Worm (Caenorhabditis elegans): Measurements from ENCODE around the gene dop-6.
"Not testable (repeated sequence)": the region's sequence is repeated elsewhere in the genome, so short reads cannot be mapped to it uniquely, and the experiment has no call there.

dop-6 gene

DNA sequence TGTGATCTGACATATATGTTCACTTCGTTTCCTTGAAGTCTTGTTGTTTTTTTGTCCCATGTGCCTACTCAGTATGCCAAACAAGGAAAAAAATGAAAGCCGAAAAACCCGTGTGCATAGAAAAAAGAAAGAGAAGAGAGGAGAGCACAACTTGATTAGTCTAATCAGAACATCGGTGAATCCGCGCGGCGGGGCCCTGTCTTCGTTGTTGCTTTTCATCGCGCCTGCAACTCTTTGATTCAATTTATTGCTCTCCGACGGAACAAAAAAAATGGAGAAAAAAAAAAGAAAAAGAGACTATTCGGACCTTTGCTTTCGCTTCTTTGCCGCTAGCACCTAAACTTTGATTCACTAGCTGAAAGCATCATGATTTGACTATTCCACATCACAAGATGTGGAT, 5.7 kb upstream of the dop-6 start:
- TF ChIP-seq fkh-10 (GFP tag; optimal IDR thresholded peaks at IDR 0.05) = peak; percentile 24
- TF ChIP-seq ceh-31 (tag; optimal IDR thresholded peaks at IDR 0.05) = no peak
- TF ChIP-seq unc-42 (tag; optimal IDR thresholded peaks at IDR 0.05) = peak; percentile 95

DNA sequence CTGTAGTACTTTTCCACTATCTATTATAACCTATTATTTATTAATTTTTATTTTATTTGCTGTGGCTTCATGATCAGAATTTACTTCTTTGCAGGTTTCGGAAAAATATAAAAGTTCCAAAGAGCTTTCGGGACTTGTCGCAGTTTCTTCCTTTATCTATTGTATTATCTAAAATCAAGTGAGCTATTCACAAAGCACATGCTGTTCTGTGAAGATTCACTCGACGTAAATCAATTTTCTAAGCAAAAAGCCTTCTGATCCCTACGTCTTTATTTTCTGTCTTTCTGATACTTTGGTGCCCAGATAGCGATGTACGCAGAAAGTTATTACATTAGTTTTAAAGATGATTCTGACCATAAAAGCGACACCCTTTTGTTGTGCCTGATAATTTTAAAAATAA, 3.6 kb upstream of the dop-6 start:
- TF ChIP-seq unc-42 (tag; optimal IDR thresholded peaks at IDR 0.05) (peak; percentile 36), zip-5 (tag; optimal IDR thresholded peaks at IDR 0.05) (no peak)

DNA sequence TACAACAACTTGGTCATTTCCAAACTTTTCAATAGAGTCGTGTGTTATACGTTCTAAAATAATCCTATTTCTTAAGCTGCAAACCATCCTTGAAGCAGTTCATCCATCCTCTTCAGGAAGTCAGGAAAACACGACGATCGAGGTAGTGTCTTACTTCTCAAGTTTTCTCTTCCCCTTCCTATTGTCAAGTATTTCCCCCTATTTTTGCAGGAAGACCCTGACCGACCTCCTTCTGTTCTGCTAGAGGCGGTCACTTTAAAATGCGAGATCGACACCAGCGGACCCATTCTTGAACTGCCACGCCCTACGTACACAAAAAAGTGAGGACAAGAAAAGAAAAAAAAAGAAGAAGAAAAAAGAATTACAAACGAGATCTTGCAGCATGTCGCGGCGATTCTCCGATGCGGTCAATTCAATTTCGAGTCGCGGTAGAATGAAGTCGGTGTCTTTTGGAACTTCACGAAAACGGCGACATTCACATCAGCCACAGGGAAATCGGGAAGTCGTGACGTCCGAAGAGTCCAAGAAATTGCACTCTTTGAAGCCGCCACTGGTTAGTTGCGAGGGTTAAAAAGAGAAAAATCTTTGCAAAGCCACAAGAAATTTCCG, 2.3 kb downstream of the dop-6 start:
- no peak for TF ChIP-seq fkh-10 (GFP tag; optimal IDR thresholded peaks at IDR 0.05)
- TF ChIP-seq unc-42 (tag; optimal IDR thresholded peaks at IDR 0.05) = peak; percentile 58
- TF ChIP-seq ahr-1 (tag; optimal IDR thresholded peaks at IDR 0.05) = no peak

DNA sequence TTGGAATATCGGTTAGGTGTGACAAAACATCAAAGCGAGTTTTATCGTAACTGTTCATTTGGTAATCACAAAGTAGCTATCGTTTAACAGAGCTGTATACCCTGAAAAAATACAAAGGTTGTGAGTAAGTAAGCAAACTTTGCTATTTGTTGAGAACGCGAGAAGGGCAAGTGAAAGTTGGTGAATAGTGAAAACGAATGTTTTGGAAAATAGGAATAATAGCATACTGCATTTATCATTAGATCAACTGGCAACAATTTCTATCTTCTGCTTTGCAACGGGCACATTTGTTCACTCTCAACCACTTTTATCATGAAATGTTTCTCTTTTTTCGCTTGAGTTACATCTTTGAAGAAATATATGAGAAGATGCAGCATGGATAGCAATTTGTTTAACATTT, 8.2 kb downstream of the dop-6 start, which contains the start of gene C24A8.5:
TSS of gene C24A8.5 (minus strand) at position 101 of the 400 bp plus-strand sequence.
- TF ChIP-seq C08G9.2 (tag; optimal IDR thresholded peaks at IDR 0.05) = no peak
- TF ChIP-seq fkh-10 (GFP tag; optimal IDR thresholded peaks at IDR 0.05) = no peak

DNA sequence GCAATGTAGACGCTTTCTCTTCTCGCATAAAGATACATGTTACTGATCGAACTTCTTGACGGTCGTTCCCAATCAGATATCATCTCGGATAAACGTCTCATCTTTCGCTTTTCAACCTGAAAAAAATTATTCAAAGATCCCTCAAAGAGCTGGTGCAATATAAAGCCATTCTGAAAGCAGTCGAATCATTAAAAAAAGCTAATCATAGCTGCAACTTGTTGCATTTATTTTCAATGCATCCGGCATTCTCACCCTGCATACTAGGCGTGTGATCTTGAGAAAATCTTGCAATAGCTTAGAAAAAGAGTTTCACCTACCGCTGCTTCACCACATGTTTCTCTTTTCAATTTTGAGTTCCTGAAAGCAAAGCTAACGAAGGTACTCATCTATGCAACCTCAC, 11.6 kb downstream of the dop-6 start, which contains the start of gene C24A8.6:
TSS of gene C24A8.6 (minus strand) at position 101 of the 400 bp plus-strand sequence.
- TF ChIP-seq hlh-6, hlh-8, ztf-16 (tag; optimal IDR thresholded peaks at IDR 0.05): not testable (repeated sequence)

DNA sequence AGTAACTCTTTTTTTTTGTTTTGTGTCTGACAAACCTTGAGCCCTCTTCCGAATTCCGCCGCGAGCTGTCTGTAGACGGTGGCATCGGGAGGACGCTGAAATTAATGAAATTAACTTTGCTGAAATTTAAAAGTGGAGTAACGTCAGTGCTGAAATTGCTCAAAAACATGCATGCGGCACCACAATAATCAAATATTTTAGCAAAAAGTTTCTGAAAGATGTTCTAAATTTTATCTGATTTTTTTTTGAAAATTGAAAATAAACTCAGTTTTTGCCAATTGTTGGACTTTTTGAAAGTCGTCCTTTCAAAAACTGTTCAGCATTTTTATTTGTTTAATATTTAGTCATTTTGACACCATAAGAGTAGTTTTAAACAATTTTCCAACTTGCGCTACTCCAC, 15.3 kb downstream of the dop-6 start, which contains the start of gene cst-2:
TSS of gene cst-2 (minus strand) at position 101 of the 400 bp plus-strand sequence.
- TF ChIP-seq Y22D7AL.16 (tag; optimal IDR thresholded peaks at IDR 0.05); ceh-19 (GFP tag; optimal IDR thresholded peaks at IDR 0.05); ets-4 (tag; optimal IDR thresholded peaks at IDR 0.05): not testable (repeated sequence)

DNA sequence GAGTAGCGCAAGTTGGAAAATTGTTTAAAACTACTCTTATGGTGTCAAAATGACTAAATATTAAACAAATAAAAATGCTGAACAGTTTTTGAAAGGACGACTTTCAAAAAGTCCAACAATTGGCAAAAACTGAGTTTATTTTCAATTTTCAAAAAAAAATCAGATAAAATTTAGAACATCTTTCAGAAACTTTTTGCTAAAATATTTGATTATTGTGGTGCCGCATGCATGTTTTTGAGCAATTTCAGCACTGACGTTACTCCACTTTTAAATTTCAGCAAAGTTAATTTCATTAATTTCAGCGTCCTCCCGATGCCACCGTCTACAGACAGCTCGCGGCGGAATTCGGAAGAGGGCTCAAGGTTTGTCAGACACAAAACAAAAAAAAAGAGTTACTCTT, 18.7 kb downstream of the dop-6 start, which contains the start of gene cst-1:
TSS of gene cst-1 (plus strand) at position 301 of the 400 bp plus-strand sequence.
- not testable (repeated sequence) for TF ChIP-seq hlh-15, C08G9.2, lin-11 (tag; optimal IDR thresholded peaks at IDR 0.05)

DNA sequence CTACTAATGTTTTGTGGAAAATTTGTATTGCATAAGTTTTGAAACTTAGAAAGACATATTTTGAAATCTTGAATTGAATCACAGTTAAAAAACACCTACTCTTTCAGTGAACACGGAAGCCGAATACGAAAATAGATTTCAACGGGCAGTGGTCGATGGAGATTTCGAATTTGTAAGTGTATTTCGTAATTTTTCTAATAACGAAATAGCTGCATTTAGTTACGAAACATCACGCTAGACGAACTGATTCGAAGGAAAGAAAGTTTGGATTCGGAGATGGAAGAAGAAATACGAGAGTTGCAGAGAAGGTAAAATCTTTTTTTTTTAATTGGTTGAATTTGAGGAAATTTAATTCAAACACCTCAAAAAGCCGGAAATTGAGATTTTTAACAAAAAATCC, 22.1 kb downstream of the dop-6 start:
- TF ChIP-seq gmeb-2 (tag; optimal IDR thresholded peaks at IDR 0.05) (no peak), sox-2 (GFP tag; IDR thresholded peaks at IDR 0.05) (no peak), ref-2 (tag; optimal IDR thresholded peaks at IDR 0.05) (no peak), unc-55 (GFP tag; optimal IDR thresholded peaks at IDR 0.05) (no peak), pqm-1 (tag; optimal IDR thresholded peaks at IDR 0.05) (no peak), pha-4 (tag; optimal IDR thresholded peaks at IDR 0.05) (no peak), nhr-11 (tag; optimal IDR thresholded peaks at IDR 0.05) (no peak), fax-1 (tag; optimal IDR thresholded peaks at IDR 0.05) (no peak), sox-4 (tag; optimal IDR thresholded peaks at IDR 0.05) (no peak), ceh-24 (tag; optimal IDR thresholded peaks at IDR 0.05) (no peak)

DNA sequence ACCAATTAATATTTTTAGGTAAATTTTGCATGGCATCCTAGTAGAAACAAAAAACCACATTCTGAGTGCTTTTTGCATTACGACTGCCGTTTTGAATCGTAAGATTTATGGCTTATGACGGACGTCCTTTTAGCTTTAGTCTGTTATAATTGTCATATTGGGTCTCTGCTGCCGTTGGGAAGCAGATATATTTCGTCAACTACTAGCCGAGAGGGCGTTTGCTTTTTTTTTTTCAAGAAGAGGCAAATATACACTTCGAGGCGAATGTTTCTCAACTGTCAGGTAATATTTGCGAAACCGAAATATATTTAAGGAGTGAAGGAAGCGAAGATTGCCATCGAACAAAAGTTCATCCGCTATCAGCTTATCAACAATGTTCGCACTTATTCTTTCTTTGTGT, 23.3 kb downstream of the dop-6 start, which contains the start of gene F14H12.3:
TSS of gene F14H12.3 (plus strand) at position 301 of the 400 bp plus-strand sequence.
- TF ChIP-seq gmeb-2 (tag; optimal IDR thresholded peaks at IDR 0.05) = no peak
- TF ChIP-seq syd-9 (tag; optimal IDR thresholded peaks at IDR 0.05) = no peak
- TF ChIP-seq eyg-1 (tag; optimal IDR thresholded peaks at IDR 0.05) = no peak
- TF ChIP-seq ceh-31 (tag; optimal IDR thresholded peaks at IDR 0.05) = no peak
- no peak for TF ChIP-seq T23F11.4 (GFP tag; optimal IDR thresholded peaks at IDR 0.05)
- no peak for TF ChIP-seq fkh-10 (GFP tag; optimal IDR thresholded peaks at IDR 0.05)
- TF ChIP-seq fax-1 (tag; optimal IDR thresholded peaks at IDR 0.05) = no peak
- TF ChIP-seq pha-2 (tag; optimal IDR thresholded peaks at IDR 0.05) = no peak
- no peak for TF ChIP-seq F13H6.1 (tag; optimal IDR thresholded peaks at IDR 0.05)
- TF ChIP-seq hlh-6 (tag; optimal IDR thresholded peaks at IDR 0.05) = no peak
- TF ChIP-seq ttx-3 (tag; optimal IDR thresholded peaks at IDR 0.05) = no peak
- no peak for TF ChIP-seq unc-42 (tag; optimal IDR thresholded peaks at IDR 0.05)
- no peak for TF ChIP-seq pat-9 (tag; optimal IDR thresholded peaks at IDR 0.05)
- no peak for TF ChIP-seq pax-1 (tag; optimal IDR thresholded peaks at IDR 0.05)
- TF ChIP-seq Y22D7AL.16 (tag; optimal IDR thresholded peaks at IDR 0.05) = no peak
- TF ChIP-seq pag-3 (tag; optimal IDR thresholded peaks at IDR 0.05; ENCODE audit: borderline replicate concordance) = no peak
- TF ChIP-seq ceh-24 (tag; optimal IDR thresholded peaks at IDR 0.05) = no peak
- no peak for TF ChIP-seq sox-2 (GFP tag; IDR thresholded peaks at IDR 0.05)
- TF ChIP-seq ceh-9 (tag; optimal IDR thresholded peaks at IDR 0.05) = no peak
- no peak for TF ChIP-seq ceh-19 (GFP tag; optimal IDR thresholded peaks at IDR 0.05)

All from whole organism, late embryonic.